Worm (Caenorhabditis elegans) whole organism, midembryonic: ENCODE data around the gene acr-3.

Experiments
- flt-1 ChIP-seq: fragments of 200-800 bp; sonication (Bioruptor generic); IDR thresholded peaks from 2 replicates; pipeline ENCODE4 v1.3.6; 2022; ENCODE audit warnings: missing genetic modification characterization, missing compliant biosample characterization
- klf-2 ChIP-seq: fragments of 200-800 bp; sonication (Bioruptor generic); conservative IDR thresholded peaks from 2 replicates; pipeline ENCODE4 v1.3.6; 2022; ENCODE audit warnings: missing genetic modification reagents, missing genetic modification characterization, missing compliant biosample characterization
- ref-1 ChIP-seq: fragments of 200-800 bp; sonication (Bioruptor generic); conservative IDR thresholded peaks from 2 replicates; pipeline ENCODE4 v1.3.6; 2022; ENCODE audit warnings: missing genetic modification reagents, missing genetic modification characterization, missing compliant biosample characterization
- ztf-29 ChIP-seq: fragments of 200-800 bp; sonication (Bioruptor generic); IDR thresholded peaks from 2 replicates; pipeline ENCODE4 v1.3.6; 2022; ENCODE audit warnings: missing genetic modification reagents, missing genetic modification characterization, missing compliant biosample characterization

- TF ChIP-seq flt-1 (GFP tag; lab: Robert Waterston, UW) (no peak), ztf-29 (no peak), ref-1 (GFP tag; lab: Robert Waterston, UW) (no peak), klf-2 (no peak)
Observed at ce11 chrX:6689985-6690384, 19.4 kb upstream of the acr-3 start, which contains the start of gene F38B6.6.
